Worm (Caenorhabditis elegans) whole organism, young adult: ENCODE measurements around the gene ceh-40.

Experiments
- B0035.1 ChIP-seq: sonication (generic microtip); optimal IDR thresholded peaks from 2 replicates; lab custom pipeline; 2016; ENCODE audit warnings: missing genetic modification characterization, mild to moderate bottlenecking, missing compliant biosample characterization, missing genotype, missing genetic modification reagents
- B0336.3 ChIP-seq: fragments of 200-800 bp; sonication (Bioruptor generic); IDR thresholded peaks from 2 replicates; pipeline ENCODE4 v1.3.6; 2022; ENCODE audit warnings: missing genetic modification characterization, missing compliant biosample characterization
- C17E4.6 ChIP-seq: fragments of 200-800 bp; sonication (Bioruptor generic); IDR thresholded peaks from 2 replicates; pipeline ENCODE4 v1.3.6; 2022; ENCODE audit warnings: missing genetic modification reagents, missing genetic modification characterization, missing compliant biosample characterization
- D2030.7 ChIP-seq: fragments of 200-800 bp; sonication (Bioruptor generic); IDR thresholded peaks from 2 replicates; pipeline ENCODE4 v1.3.6; 2022; ENCODE audit warnings: missing genetic modification reagents, missing genetic modification characterization, missing compliant biosample characterization
- F33H1.4 ChIP-seq: fragments of 200-800 bp; sonication (Bioruptor generic); IDR thresholded peaks from 2 replicates; pipeline ENCODE4 v1.3.6; 2022; ENCODE audit warnings: missing genetic modification reagents, missing genetic modification characterization, missing compliant biosample characterization
- T07F8.4 ChIP-seq: sonication (generic microtip); optimal IDR thresholded peaks from 2 replicates; lab custom pipeline; 2016; ENCODE audit warnings: mild to moderate bottlenecking, missing genetic modification characterization, moderate library complexity, missing compliant biosample characterization
- T26A5.8 ChIP-seq: sonication (generic microtip); optimal IDR thresholded peaks from 2 replicates; lab custom pipeline; 2016; ENCODE audit warnings: missing genetic modification characterization, missing compliant biosample characterization
- Y53F4B.3 ChIP-seq: fragments of 200-800 bp; sonication (Bioruptor generic); IDR thresholded peaks from 2 replicates; pipeline ENCODE4 v1.3.6; 2022; ENCODE audit warnings: missing genetic modification reagents, missing genetic modification characterization, missing compliant biosample characterization
- Y56A3A.18 ChIP-seq: fragments of 200-800 bp; sonication (Bioruptor generic); IDR thresholded peaks from 2 replicates; pipeline ENCODE4 v1.3.6; 2022; ENCODE audit warnings: missing genetic modification reagents, missing genetic modification characterization, missing compliant biosample characterization
- Y67H2A.10 ChIP-seq: fragments of 200-800 bp; sonication (Bioruptor generic); conservative IDR thresholded peaks from 2 replicates; pipeline ENCODE4 v1.3.6; 2022; ENCODE audit warnings: missing genetic modification reagents, missing genetic modification characterization, missing compliant biosample characterization
- ama-1 ChIP-seq, 3 experiments: fragments of 150-350 bp in 1 of 3; sonication (generic microtip) in 2 of 3; optimal IDR thresholded peaks; 2 replicates each; lab custom pipeline; 2014 to 2018; ENCODE audit warnings: missing biosample characterization in 2 of 3, missing genetic modification characterization in 2 of 3, missing genetic modification reagents in 2 of 3
- aptf-2 ChIP-seq: fragments of 200-800 bp; sonication (Bioruptor generic); conservative IDR thresholded peaks from 2 replicates; pipeline ENCODE4 v1.3.6; 2022; ENCODE audit warnings: missing genetic modification reagents, missing genetic modification characterization, missing compliant biosample characterization
- aptf-3 ChIP-seq: fragments of 200-800 bp; sonication (Bioruptor generic); IDR thresholded peaks from 2 replicates; pipeline ENCODE4 v1.3.6; 2022; ENCODE audit warnings: missing genetic modification characterization, missing compliant biosample characterization
- bed-2 ChIP-seq: fragments of 200-800 bp; sonication (Bioruptor generic); IDR thresholded peaks from 2 replicates; pipeline ENCODE4 v1.3.6; 2022; ENCODE audit warnings: missing genetic modification reagents, missing genetic modification characterization, missing compliant biosample characterization
- egl-18 ChIP-seq: fragments of 200-800 bp; sonication (Bioruptor generic); IDR thresholded peaks from 2 replicates; pipeline ENCODE4 v1.3.6; 2022; ENCODE audit warnings: missing genetic modification reagents, missing genetic modification characterization, missing compliant biosample characterization
- ekl-4 ChIP-seq: fragments of 200-800 bp; sonication (Bioruptor generic); IDR thresholded peaks from 2 replicates; pipeline ENCODE4 v1.3.6; 2022; ENCODE audit warnings: missing genetic modification reagents, missing genetic modification characterization, missing compliant biosample characterization
- ets-4 ChIP-seq: fragments of 200-800 bp; sonication (Bioruptor generic); optimal IDR thresholded peaks from 2 replicates; lab custom pipeline; 2018; ENCODE audit warnings: mild to moderate bottlenecking, missing genetic modification characterization, missing compliant biosample characterization
- him-1 ChIP-seq: sonication (generic microtip); optimal IDR thresholded peaks from 2 replicates; lab custom pipeline; 2016; ENCODE audit warnings: missing genotype, missing genetic modification reagents, missing genetic modification characterization, missing compliant biosample characterization
- hmg-1.2 ChIP-seq: fragments of 200-800 bp; sonication (Bioruptor generic); IDR thresholded peaks from 2 replicates; pipeline ENCODE4 v1.3.6; 2022; ENCODE audit warnings: missing genetic modification reagents, missing genetic modification characterization, missing compliant biosample characterization
- hmg-20 ChIP-seq: fragments of 200-800 bp; sonication (Bioruptor generic); IDR thresholded peaks from 2 replicates; pipeline ENCODE4 v1.3.6; 2022; ENCODE audit warnings: missing genetic modification reagents, missing genetic modification characterization, missing compliant biosample characterization
- hrde-1 ChIP-seq: sonication (generic microtip); optimal IDR thresholded peaks from 2 replicates; lab custom pipeline; 2016; ENCODE audit warnings: missing genetic modification characterization, mild to moderate bottlenecking, missing compliant biosample characterization, moderate library complexity, missing genotype, missing genetic modification reagents, borderline replicate concordance
- lag-1 ChIP-seq: fragments of 200-800 bp; sonication (Bioruptor generic); IDR thresholded peaks from 2 replicates; pipeline ENCODE4 v1.3.6; 2022; ENCODE audit warnings: missing genetic modification reagents, missing genetic modification characterization, missing compliant biosample characterization
- lsl-1 ChIP-seq: fragments of 200-800 bp; sonication (Bioruptor generic); optimal IDR thresholded peaks from 2 replicates; lab custom pipeline; 2018; ENCODE audit warnings: mild to moderate bottlenecking, missing genetic modification characterization, moderate library complexity, missing compliant biosample characterization
- madf-10 ChIP-seq: sonication (generic microtip); optimal IDR thresholded peaks from 2 replicates; lab custom pipeline; 2016; ENCODE audit warnings: mild to moderate bottlenecking, missing genetic modification characterization, missing compliant biosample characterization
- madf-3 ChIP-seq: fragments of 200-800 bp; sonication (Bioruptor generic); IDR thresholded peaks from 2 replicates; pipeline ENCODE4 v1.3.6; 2022; ENCODE audit warnings: missing genetic modification reagents, missing genetic modification characterization, missing compliant biosample characterization
- mes-4 ChIP-seq: sonication (generic microtip); optimal IDR thresholded peaks from 2 replicates; lab custom pipeline; 2016; ENCODE audit warnings: missing genotype, missing genetic modification characterization, missing compliant biosample characterization
- mxl-1 ChIP-seq: sonication (generic microtip); optimal IDR thresholded peaks from 2 replicates; lab custom pipeline; 2016; ENCODE audit warnings: missing genetic modification characterization, missing compliant biosample characterization
- nfya-1 ChIP-seq: sonication (generic microtip); optimal IDR thresholded peaks from 2 replicates; lab custom pipeline; 2017; ENCODE audit warnings: antibody characterized with exemption, missing compliant biosample characterization, missing genetic modification characterization, borderline replicate concordance; ENCODE audit not compliant: insufficient read depth
- nhr-120 ChIP-seq: fragments of 200-800 bp; sonication (Bioruptor generic); IDR thresholded peaks from 2 replicates; pipeline ENCODE4 v1.3.6; 2022; ENCODE audit warnings: missing genetic modification characterization, missing compliant biosample characterization
- nhr-27 ChIP-seq: fragments of 200-800 bp; sonication (Bioruptor generic); optimal IDR thresholded peaks from 2 replicates; lab custom pipeline; 2018; ENCODE audit warnings: mild to moderate bottlenecking, missing genetic modification characterization, moderate library complexity, missing compliant biosample characterization
- pbrm-1 ChIP-seq: fragments of 200-800 bp; sonication (Bioruptor generic); IDR thresholded peaks from 2 replicates; pipeline ENCODE4 v1.3.6; 2022; ENCODE audit warnings: missing genetic modification reagents, missing genetic modification characterization, missing compliant biosample characterization
- pha-4 ChIP-seq: fragments of 150-350 bp; sonication (generic microtip); optimal IDR thresholded peaks from 2 replicates; lab custom pipeline; 2014; ENCODE audit warnings: missing biosample characterization, missing genetic modification reagents, missing genetic modification characterization
- rcor-1 ChIP-seq: fragments of 200-800 bp; sonication (Bioruptor generic); IDR thresholded peaks from 2 replicates; pipeline ENCODE4 v1.3.6; 2022; ENCODE audit warnings: missing genetic modification reagents, missing genetic modification characterization, missing compliant biosample characterization
- rec-8 ChIP-seq, 2 experiments: sonication (generic microtip); optimal IDR thresholded peaks; 2 replicates each; lab custom pipeline; 2016; ENCODE audit warnings: mild to moderate bottlenecking in 2 of 2, missing genetic modification characterization in 2 of 2, missing genetic modification reagents in 2 of 2, missing genotype in 2 of 2, missing biosample characterization in 1 of 2, missing compliant biosample characterization in 1 of 2, moderate library complexity in 1 of 2
- snpc-1.1 ChIP-seq: sonication (generic microtip); optimal IDR thresholded peaks from 2 replicates; lab custom pipeline; 2017; ENCODE audit warnings: missing genetic modification characterization, mild to moderate bottlenecking, missing compliant biosample characterization, antibody characterized with exemption, moderate library complexity, missing genotype, missing genetic modification reagents; ENCODE audit not compliant: insufficient read depth
- snpc-4 ChIP-seq, 5 experiments: fragments of 150-350 bp in 1 of 5; sonication (generic microtip) in 4 of 5; optimal IDR thresholded peaks; 2 replicates each; lab custom pipeline; 2014 to 2018; ENCODE audit warnings: missing genetic modification characterization in 5 of 5, missing biosample characterization in 3 of 5, antibody characterized with exemption in 2 of 5, mild to moderate bottlenecking in 2 of 5, missing compliant biosample characterization in 2 of 5, missing genotype in 2 of 5, moderate library complexity in 2 of 5, missing genetic modification reagents in 1 of 5
- tbp1 ChIP-seq: fragments of 200-800 bp; sonication (Bioruptor generic); optimal IDR thresholded peaks from 2 replicates; lab custom pipeline; 2018; ENCODE audit warnings: mild to moderate bottlenecking, missing genetic modification characterization, missing compliant biosample characterization
- zfh-2 ChIP-seq: fragments of 200-800 bp; sonication (Bioruptor generic); conservative IDR thresholded peaks from 2 replicates; pipeline ENCODE4 v1.3.6; 2022; ENCODE audit warnings: missing genetic modification reagents, missing genetic modification characterization, missing compliant biosample characterization
- ztf-18 ChIP-seq: sonication (generic microtip); optimal IDR thresholded peaks from 2 replicates; lab custom pipeline; 2016; ENCODE audit warnings: missing genotype, mild to moderate bottlenecking, missing genetic modification characterization, missing compliant biosample characterization
- ztf-25 ChIP-seq: fragments of 200-800 bp; sonication (Bioruptor generic); IDR thresholded peaks from 2 replicates; pipeline ENCODE4 v1.3.6; 2022; ENCODE audit warnings: missing genetic modification reagents, missing genetic modification characterization, missing compliant biosample characterization

ceh-40 gene

ce11 chrX:12326424-12326823 is 5.8 kb upstream of the ceh-40 start, which contains the start of gene srd-41:
TSS of gene srd-41 (plus strand) at chrX:12326724.
- TF ChIP-seq ztf-25 (GFP tag; lab: Robert Waterston, UW) (no peak), rcor-1 (GFP tag; lab: Robert Waterston, UW) (no peak), hmg-1.2 (GFP tag; lab: Robert Waterston, UW) (no peak), zfh-2 (GFP tag; lab: Robert Waterston, UW) (no peak), madf-3 (GFP tag; lab: Robert Waterston, UW) (no peak), snpc-4 (GFP tag; optimal IDR thresholded peaks at IDR 0.05; lab: Kevin White, UChicago) (no peak), snpc-4 (tag; optimal IDR thresholded peaks at IDR 0.05; lab: Kevin White, UChicago) (no peak), aptf-3 (GFP tag; lab: Robert Waterston, UW) (no peak), C17E4.6 (GFP tag; lab: Robert Waterston, UW) (no peak), mes-4 (tag; lab: Kevin White, UChicago) (no peak), Y53F4B.3 (GFP tag; lab: Robert Waterston, UW) (no peak), madf-10 (tag; lab: Kevin White, UChicago) (no peak), ets-4 (GFP tag; lab: Kevin White, UChicago) (no peak), T26A5.8 (tag; lab: Kevin White, UChicago) (no peak), mxl-1 (tag; lab: Kevin White, UChicago) (no peak), nfya-1 (no peak), aptf-2 (GFP tag; lab: Robert Waterston, UW) (no peak)

- no peak for TF ChIP-seq snpc-1.1 (tag; lab: Kevin White, UChicago)
- no peak for TF ChIP-seq pha-4
- TF ChIP-seq tbp1 (GFP tag; lab: Kevin White, UChicago): no peak
- no peak for TF ChIP-seq bed-2 (GFP tag; lab: Robert Waterston, UW)
- TF ChIP-seq lsl-1 (GFP tag; lab: Kevin White, UChicago): no peak
- TF ChIP-seq D2030.7: no peak
- TF ChIP-seq Y67H2A.10 (GFP tag; lab: Robert Waterston, UW): no peak
- no peak for TF ChIP-seq B0336.3 (GFP tag; lab: Robert Waterston, UW)
- TF ChIP-seq Y56A3A.18 (GFP tag; lab: Robert Waterston, UW): no peak
- TF ChIP-seq nhr-120 (GFP tag; lab: Robert Waterston, UW): no peak
- no peak for TF ChIP-seq nhr-27 (tag; lab: Kevin White, UChicago)
- TF ChIP-seq hrde-1 (tag; lab: Kevin White, UChicago): no peak
- TF ChIP-seq ama-1 (optimal IDR thresholded peaks at IDR 0.05; lab: Kevin White, UChicago): no peak
- TF ChIP-seq ama-1 (GFP tag; optimal IDR thresholded peaks at IDR 0.05; lab: Kevin White, UChicago): no peak
- TF ChIP-seq B0035.1: no peak
- TF ChIP-seq F33H1.4: no peak
- no peak for TF ChIP-seq pbrm-1 (GFP tag; lab: Robert Waterston, UW)
- no peak for TF ChIP-seq ztf-18 (tag; lab: Kevin White, UChicago)
- no peak for TF ChIP-seq hmg-20 (GFP tag; lab: Robert Waterston, UW)
Measured at ce11 chrX:12323439-12323838, 2.9 kb upstream of the ceh-40 start, which contains the start of gene srd-40. TSS of gene srd-40 (plus strand) at chrX:12323739.

- TF ChIP-seq hrde-1 (tag; lab: Kevin White, UChicago): no peak
- TF ChIP-seq T07F8.4 (tag; lab: Kevin White, UChicago): no peak
- TF ChIP-seq rec-8 (tag; optimal IDR thresholded peaks at IDR 0.05; lab: Kevin White, UChicago): no peak
- TF ChIP-seq him-1 (tag; lab: Kevin White, UChicago): no peak
- no peak for TF ChIP-seq lag-1
- no peak for TF ChIP-seq F33H1.4
- TF ChIP-seq egl-18 (GFP tag; lab: Robert Waterston, UW): no peak
- TF ChIP-seq ekl-4 (GFP tag; lab: Robert Waterston, UW): no peak
- TF ChIP-seq aptf-2 (GFP tag; lab: Robert Waterston, UW): no peak
Measured at ce11 chrX:12321357-12321756, 780 bp upstream of the ceh-40 start, which contains the start of gene F17A2.13. TSS of gene F17A2.13 (plus strand) at chrX:12321657.
